ENCODE assay signal across 2 worm cellular contexts in genomic region chrX:11287617-11288016, ce11.
TF ChIP-seq lines count a peak whose summit lies in the region.

Gene F38B2.4, minus strand, starts transcription at chrX:11287717.

TF ChIP-seq in whole organism, L1 larva, 84 proteins besides CTCF, POLR2A, EP300 and RAD21:
- TF ChIP-seq pag-3 (tag; optimal IDR thresholded peaks at IDR 0.05; lab: Kevin White, UChicago; ENCODE audit: borderline replicate concordance, insufficient read depth), result peak; percentile 37
- peak; percentile 17 for TF ChIP-seq rnt-1 (tag; optimal IDR thresholded peaks at IDR 0.05; lab: Kevin White, UChicago)
- peak; percentile 62 for TF ChIP-seq lin-14 (GFP tag; optimal IDR thresholded peaks at IDR 0.05; lab: Kevin White, UChicago)
- peak; percentile 24 for TF ChIP-seq nhr-85 (tag; lab: Kevin White, UChicago)
- no peak for TF ChIP-seq efl-1 (optimal IDR thresholded peaks at IDR 0.05; lab: Kevin White, UChicago)
- TF ChIP-seq efl-1 (GFP tag; optimal IDR thresholded peaks at IDR 0.05 in 1 of 2; lab: Kevin White, UChicago), result no peak
TF ChIP-seq in whole organism, L1 larva: peak in this region for 4.

TF ChIP-seq in whole organism, L4 larva, 104 proteins besides CTCF, POLR2A, EP300 and RAD21:
- TF ChIP-seq unc-62 (GFP tag; optimal IDR thresholded peaks at IDR 0.05 in 1 of 2; lab: Kevin White, UChicago) (peak in 1 of 2 experiments; percentile 40), unc-62 (tag; optimal IDR thresholded peaks at IDR 0.05; lab: Kevin White, UChicago) (no peak), ztf-7 (tag; optimal IDR thresholded peaks at IDR 0.05; lab: Kevin White, UChicago) (no peak), aha-1 (tag; lab: Kevin White, UChicago) (peak; percentile 46), hif-1 (tag; optimal IDR thresholded peaks at IDR 0.05; lab: Kevin White, UChicago) (peak in 1 of 2 experiments; percentile 23)

Comparison
In these comparisons a context has a peak if more than half of its experiments do, and no peak if none do; other contexts are left out.
1. Of the 29 proteins assayed by ChIP-seq in both whole organism, L4 larva and whole organism, L1 larva: peak only in whole organism, L4 larva: aha-1; only in whole organism, L1 larva: none; in both: none; in neither: 27; mixed calls (peak in some experiments, not most) for 1.